Fruit fly (Drosophila melanogaster) whole organism, embryonic: ENCODE measurements around the gene Mrtf.

ENCODE experiments used
- Adf1 ChIP-seq: fragments of 200-800 bp; sonication (Bioruptor generic); IDR thresholded peaks from 2 replicates; pipeline ENCODE4 v1.3.6; 2022; ENCODE audit warnings: missing biosample characterization, missing genetic modification characterization
- C15 ChIP-seq: fragments of 200-800 bp; sonication (Bioruptor generic); IDR thresholded peaks from 3 replicates; pipeline ENCODE4 v1.3.6; 2022; ENCODE audit warnings: missing biosample characterization, missing genetic modification characterization
- CG10543 ChIP-seq: fragments of 200-800 bp; sonication (Bioruptor generic); optimal IDR thresholded peaks from 3 replicates; lab custom pipeline; 2017; ENCODE audit warnings: missing biosample characterization, mild to moderate bottlenecking, missing genetic modification characterization, moderate library complexity
- CG12104 ChIP-seq: fragments of 200-800 bp; sonication (Bioruptor generic); optimal IDR thresholded peaks from 3 replicates; lab custom pipeline; 2016; ENCODE audit warnings: missing biosample characterization, missing genetic modification characterization
- CG15601 ChIP-seq: fragments of 200-800 bp; sonication (Bioruptor generic); optimal IDR thresholded peaks from 3 replicates; lab custom pipeline; 2019; ENCODE audit warnings: missing biosample characterization, mild to moderate bottlenecking, missing genetic modification characterization, moderate library complexity
- CG17829 ChIP-seq: fragments of 200-800 bp; optimal IDR thresholded peaks from 2 replicates; lab custom pipeline; 2019; ENCODE audit warnings: missing biosample characterization, mild to moderate bottlenecking, missing genetic modification characterization, moderate library complexity
- CG17912 ChIP-seq: fragments of 200-800 bp; sonication (Bioruptor generic); optimal IDR thresholded peaks from 2 replicates; lab custom pipeline; 2018; ENCODE audit warnings: missing biosample characterization, mild to moderate bottlenecking, missing genetic modification characterization
- CG2678 ChIP-seq: fragments of 200-800 bp; sonication (Bioruptor generic); optimal IDR thresholded peaks from 3 replicates; lab custom pipeline; 2019; ENCODE audit warnings: missing biosample characterization, mild to moderate bottlenecking, missing genetic modification characterization, moderate library complexity
- CG3847 ChIP-seq: fragments of 200-800 bp; sonication (Bioruptor generic); IDR thresholded peaks from 2 replicates; pipeline ENCODE4 v1.3.6; 2022; ENCODE audit warnings: missing biosample characterization, missing genetic modification characterization
- CG4707 ChIP-seq: fragments of 200-800 bp; sonication (Bioruptor generic); optimal IDR thresholded peaks from 2 replicates; lab custom pipeline; 2018; ENCODE audit warnings: missing biosample characterization, mild to moderate bottlenecking, missing genetic modification characterization, moderate library complexity
- CG7745 ChIP-seq: fragments of 200-800 bp; sonication (Bioruptor generic); optimal IDR thresholded peaks from 2 replicates; lab custom pipeline; 2018; ENCODE audit warnings: missing biosample characterization, mild to moderate bottlenecking, missing genetic modification characterization, moderate library complexity
- CG8359 ChIP-seq: fragments of 200-800 bp; sonication (Bioruptor generic); optimal IDR thresholded peaks from 2 replicates; lab custom pipeline; 2017; ENCODE audit warnings: missing biosample characterization, mild to moderate bottlenecking, missing genetic modification characterization, borderline replicate concordance
- CG8478 ChIP-seq: fragments of >200 bp; optimal IDR thresholded peaks from 2 replicates; lab custom pipeline; 2018
- CG9609 ChIP-seq: fragments of 200-800 bp; sonication (Bioruptor generic); optimal IDR thresholded peaks from 3 replicates; lab custom pipeline; 2016; ENCODE audit warnings: missing biosample characterization, missing genetic modification characterization
- CG9727 ChIP-seq: fragments of 200-800 bp; sonication (Bioruptor generic); optimal IDR thresholded peaks from 3 replicates; lab custom pipeline; 2017; ENCODE audit warnings: missing biosample characterization, mild to moderate bottlenecking, missing genetic modification characterization
- Dad ChIP-seq: fragments of 200-800 bp; sonication (Bioruptor generic); optimal IDR thresholded peaks from 3 replicates; lab custom pipeline; 2016; ENCODE audit warnings: missing biosample characterization, missing genetic modification characterization
- Doc3 ChIP-seq: fragments of 200-800 bp; sonication (Bioruptor generic); IDR thresholded peaks from 3 replicates; pipeline ENCODE4 v1.3.6; 2022; ENCODE audit warnings: missing biosample characterization, missing genetic modification characterization; ENCODE audit not compliant: partially characterized antibody
- E2f1 ChIP-seq: fragments of 200-800 bp; sonication (Bioruptor generic); IDR thresholded peaks from 2 replicates; pipeline ENCODE4 v1.3.6; 2022; ENCODE audit warnings: missing biosample characterization, missing genetic modification characterization
- ERR ChIP-seq: fragments of 200-800 bp; sonication (Bioruptor generic); optimal IDR thresholded peaks from 2 replicates; lab custom pipeline; 2016; ENCODE audit warnings: missing biosample characterization, missing genetic modification characterization
- Elba2 ChIP-seq: fragments of 200-800 bp; sonication (Bioruptor generic); optimal IDR thresholded peaks from 3 replicates; lab custom pipeline; 2016; ENCODE audit warnings: missing biosample characterization, missing genetic modification characterization
- Fer2 ChIP-seq: fragments of 200-800 bp; sonication (Bioruptor generic); optimal IDR thresholded peaks from 2 replicates; lab custom pipeline; 2018; ENCODE audit warnings: missing biosample characterization, mild to moderate bottlenecking, missing genetic modification characterization, moderate library complexity
- HLHmδ ChIP-seq: fragments of 200-800 bp; sonication (Bioruptor generic); optimal IDR thresholded peaks from 2 replicates; lab custom pipeline; 2018; ENCODE audit warnings: missing biosample characterization, mild to moderate bottlenecking, missing genetic modification characterization, moderate library complexity
- Hr78 ChIP-seq, 2 experiments: fragments of 200-800 bp in 1 of 2; fragments of >200 bp in 1 of 2; sonication (Bioruptor generic) in 1 of 2; optimal IDR thresholded peaks; 2 replicates each; lab custom pipeline; 2017 to 2019; ENCODE audit warnings: missing biosample characterization in 2 of 2, missing genetic modification characterization in 2 of 2, mild to moderate bottlenecking in 1 of 2, moderate library complexity in 1 of 2
- Mrtf ChIP-seq: fragments of 200-800 bp; sonication (Bioruptor generic); IDR thresholded peaks from 3 replicates; pipeline ENCODE4 v1.3.6; 2022; ENCODE audit warnings: missing biosample characterization, missing genetic modification characterization
- NC2β ChIP-seq: fragments of 200-800 bp; sonication (Bioruptor generic); optimal IDR thresholded peaks from 2 replicates; lab custom pipeline; 2016; ENCODE audit warnings: missing biosample characterization, missing genetic modification characterization
- Sin3A ChIP-seq: fragments of >200 bp; optimal IDR thresholded peaks from 2 replicates; lab custom pipeline; 2018
- Xrp1 ChIP-seq: fragments of 200-800 bp; sonication (Bioruptor generic); IDR thresholded peaks from 2 replicates; pipeline ENCODE4 v1.3.6; 2022; ENCODE audit warnings: missing biosample characterization, missing genetic modification characterization
- abd-A ChIP-seq: fragments of 200-800 bp; sonication (Bioruptor generic); optimal IDR thresholded peaks from 3 replicates; lab custom pipeline; 2019; ENCODE audit warnings: missing biosample characterization, mild to moderate bottlenecking, missing genetic modification characterization, moderate library complexity
- cg ChIP-seq: fragments of 200-800 bp; sonication (Bioruptor generic); optimal IDR thresholded peaks from 3 replicates; lab custom pipeline; 2019; ENCODE audit warnings: missing biosample characterization, mild to moderate bottlenecking, missing genetic modification characterization, moderate library complexity
- danr ChIP-seq: fragments of 200-800 bp; sonication (Bioruptor generic); IDR thresholded peaks from 2 replicates; pipeline ENCODE4 v1.3.6; 2022; ENCODE audit warnings: missing biosample characterization, missing genetic modification characterization
- eyg ChIP-seq: fragments of 200-800 bp; sonication (Bioruptor generic); optimal IDR thresholded peaks from 3 replicates; lab custom pipeline; 2016; ENCODE audit warnings: missing biosample characterization, missing genetic modification characterization
- fu2 ChIP-seq: fragments of 200-800 bp; sonication (Bioruptor generic); optimal IDR thresholded peaks from 2 replicates; lab custom pipeline; 2016; ENCODE audit warnings: missing biosample characterization, missing genetic modification characterization
- grn ChIP-seq: fragments of 200-800 bp; sonication (Bioruptor generic); optimal IDR thresholded peaks from 3 replicates; lab custom pipeline; 2017; ENCODE audit warnings: missing biosample characterization, missing genetic modification characterization
- gsb ChIP-seq: fragments of 200-800 bp; sonication (Bioruptor generic); IDR thresholded peaks from 2 replicates; pipeline ENCODE4 v1.3.6; 2022; ENCODE audit warnings: missing biosample characterization, missing genetic modification characterization
- klu ChIP-seq: fragments of 200-800 bp; sonication (Bioruptor generic); IDR thresholded peaks from 2 replicates; pipeline ENCODE4 v1.3.6; 2022; ENCODE audit warnings: missing biosample characterization, missing genetic modification characterization
- kni ChIP-seq: fragments of 200-800 bp; sonication (Bioruptor generic); optimal IDR thresholded peaks from 3 replicates; lab custom pipeline; 2017; ENCODE audit warnings: mild to moderate bottlenecking, missing biosample characterization, missing genetic modification reagents, missing genetic modification characterization
- knrl ChIP-seq: fragments of 200-800 bp; sonication (Bioruptor generic); IDR thresholded peaks from 3 replicates; pipeline ENCODE4 v1.3.6; 2022; ENCODE audit warnings: missing biosample characterization, missing genetic modification characterization; ENCODE audit not compliant: partially characterized antibody
- oc ChIP-seq: fragments of 200-800 bp; sonication (Bioruptor generic); optimal IDR thresholded peaks from 2 replicates; lab custom pipeline; 2018; ENCODE audit warnings: missing biosample characterization, mild to moderate bottlenecking, missing genetic modification characterization, moderate library complexity
- org-1 ChIP-seq: fragments of 200-800 bp; sonication (Bioruptor generic); optimal IDR thresholded peaks from 2 replicates; lab custom pipeline; 2017; ENCODE audit warnings: missing biosample characterization, missing genetic modification characterization
- p53 ChIP-seq: fragments of 200-800 bp; sonication (Bioruptor generic); optimal IDR thresholded peaks from 2 replicates; lab custom pipeline; 2016; ENCODE audit warnings: missing biosample characterization, missing genetic modification characterization
- pita ChIP-seq: fragments of 200-800 bp; sonication (Bioruptor generic); optimal IDR thresholded peaks from 2 replicates; lab custom pipeline; 2017; ENCODE audit warnings: missing biosample characterization, mild to moderate bottlenecking, missing genetic modification characterization
- prd ChIP-seq, 3 experiments: fragments of >200 bp in 2 of 3; fragments of 200-800 bp in 1 of 3; sonication (Bioruptor generic) in 1 of 3; optimal IDR thresholded peaks in 2 of 3; IDR thresholded peaks in 1 of 3; 2 replicates in 2 of 3; 3 replicates in 1 of 3; pipeline versions ENCODE4 v1.3.6 to Lab custom; 2017 to 2022; ENCODE audit warnings: missing biosample characterization in 1 of 3, missing genetic modification characterization in 1 of 3
- psq ChIP-seq: fragments of 200-800 bp; sonication (Bioruptor generic); optimal IDR thresholded peaks from 2 replicates; lab custom pipeline; 2017; ENCODE audit warnings: missing biosample characterization, missing genetic modification characterization
- repo ChIP-seq: fragments of 200-800 bp; sonication (Bioruptor generic); optimal IDR thresholded peaks from 2 replicates; lab custom pipeline; 2016; ENCODE audit warnings: missing biosample characterization, missing genetic modification characterization
- row ChIP-seq: fragments of 200-800 bp; sonication (Bioruptor generic); IDR thresholded peaks from 3 replicates; pipeline ENCODE4 v1.3.6; 2022; ENCODE audit warnings: missing biosample characterization, missing genetic modification characterization
- schlank ChIP-seq: fragments of 200-800 bp; sonication (Bioruptor generic); optimal IDR thresholded peaks from 2 replicates; lab custom pipeline; 2018; ENCODE audit warnings: missing biosample characterization, mild to moderate bottlenecking, missing genetic modification characterization
- sisA ChIP-seq: fragments of 200-800 bp; sonication (Bioruptor generic); IDR thresholded peaks from 2 replicates; pipeline ENCODE4 v1.3.6; 2022; ENCODE audit warnings: missing biosample characterization, missing genetic modification characterization
- sna ChIP-seq: fragments of 200-800 bp; sonication (Bioruptor generic); IDR thresholded peaks from 2 replicates; pipeline ENCODE4 v1.3.6; 2022; ENCODE audit warnings: missing biosample characterization, missing genetic modification characterization; ENCODE audit not compliant: partially characterized antibody
- tin ChIP-seq: fragments of 200-800 bp; sonication (Bioruptor generic); optimal IDR thresholded peaks from 3 replicates; lab custom pipeline; 2016; ENCODE audit warnings: missing biosample characterization, missing genetic modification characterization
- toy ChIP-seq: fragments of 200-800 bp; sonication (Bioruptor generic); IDR thresholded peaks from 2 replicates; pipeline ENCODE4 v1.3.6; 2022; ENCODE audit warnings: missing biosample characterization, missing genetic modification characterization
- usp ChIP-seq: fragments of >200 bp; optimal IDR thresholded peaks from 2 replicates; lab custom pipeline; 2017; ENCODE audit warnings: missing biosample characterization, missing genetic modification characterization
- zfh2 ChIP-seq: fragments of 200-800 bp; sonication (Bioruptor generic); optimal IDR thresholded peaks from 2 replicates; lab custom pipeline; 2016; ENCODE audit warnings: missing biosample characterization, missing genetic modification characterization

Mrtf gene

DNA sequence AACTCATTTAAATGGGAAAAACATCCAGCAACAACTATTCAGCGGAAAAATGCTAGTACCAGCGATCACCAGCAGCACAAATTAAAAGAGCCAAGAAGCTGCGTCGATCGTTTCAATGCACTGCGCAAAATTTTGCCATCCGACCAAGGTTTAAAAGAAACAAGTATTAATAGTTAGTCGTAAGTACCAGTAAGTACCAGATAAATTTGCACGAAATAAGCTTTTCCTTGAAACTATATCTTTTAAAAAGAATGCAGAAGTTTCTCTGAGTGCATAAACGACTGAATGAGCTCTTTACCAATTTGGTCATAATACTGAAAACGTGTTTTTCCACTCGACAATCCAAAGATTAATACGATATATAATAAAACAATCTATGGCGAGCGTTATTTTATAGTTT, 33.1 kb downstream of the Mrtf start (continued):
- no peak for TF ChIP-seq abd-A
- TF ChIP-seq Sin3A (lab: Kevin White, UChicago): no peak
- no peak for TF ChIP-seq sna (GFP tag; lab: Robert Waterston, UW)
- peak; percentile 31 for TF ChIP-seq org-1
- peak; percentile 83 for TF ChIP-seq Mrtf (GFP tag; lab: Robert Waterston, UW)
- peak; percentile 54; the same call in 1 of the 2 replicates for TF ChIP-seq danr
- TF ChIP-seq zfh2 (GFP tag; lab: Kevin White, UChicago): peak; percentile 65
- TF ChIP-seq cg (GFP tag; lab: Kevin White, UChicago): no peak
- no peak for TF ChIP-seq kni (GFP tag; lab: Kevin White, UChicago)
- peak; percentile 45 for TF ChIP-seq Adf1 (GFP tag; lab: Robert Waterston, UW)
- TF ChIP-seq HLHmδ (GFP tag; lab: Kevin White, UChicago): no peak
- TF ChIP-seq prd (optimal IDR thresholded peaks at IDR 0.05; lab: Kevin White, UChicago): no peak
- TF ChIP-seq prd (GFP tag; IDR thresholded peaks at IDR 0.05; lab: Robert Waterston, UW): peak; percentile 76
- peak; percentile 65 for TF ChIP-seq Dad (GFP tag; lab: Kevin White, UChicago)
- TF ChIP-seq CG9727: peak; percentile 42
- no peak for TF ChIP-seq CG4707 (GFP tag; lab: Kevin White, UChicago)
- TF ChIP-seq p53 (GFP tag; lab: Kevin White, UChicago): no peak
- TF ChIP-seq CG8359: peak; percentile 13
- peak; percentile 73 for TF ChIP-seq CG2678 (tag; lab: Kevin White, UChicago)
- TF ChIP-seq CG10543 (GFP tag; lab: Kevin White, UChicago): no peak
- peak; percentile 55 for TF ChIP-seq schlank (tag; lab: Kevin White, UChicago)
- peak; percentile 68 for TF ChIP-seq klu (GFP tag; lab: Robert Waterston, UW)
- peak; percentile 57 for TF ChIP-seq NC2β
- no peak for TF ChIP-seq Doc3
- peak; percentile 74 for TF ChIP-seq sisA (GFP tag; lab: Robert Waterston, UW)
- peak; percentile 65 for TF ChIP-seq gsb (GFP tag; lab: Robert Waterston, UW)
- peak; percentile 78 for TF ChIP-seq fu2 (GFP tag; lab: Kevin White, UChicago)
- peak; percentile 37; the same call in 1 of the 2 replicates for TF ChIP-seq toy
- no peak for TF ChIP-seq CG7745 (tag; lab: Kevin White, UChicago)
- TF ChIP-seq CG8478: no peak
- no peak for TF ChIP-seq CG17912
- TF ChIP-seq CG3847 (GFP tag; lab: Robert Waterston, UW): peak; percentile 66
- peak; percentile 78 for TF ChIP-seq row (GFP tag; lab: Robert Waterston, UW)
- no peak for TF ChIP-seq psq (GFP tag; lab: Kevin White, UChicago)
- TF ChIP-seq C15 (GFP tag; lab: Robert Waterston, UW): no peak
- TF ChIP-seq usp: no peak
- TF ChIP-seq repo (GFP tag; lab: Kevin White, UChicago): peak; percentile 41
- TF ChIP-seq oc (tag; lab: Kevin White, UChicago): peak; percentile 20
- TF ChIP-seq CG9609 (GFP tag; lab: Kevin White, UChicago): peak; percentile 70
- TF ChIP-seq CG12104: peak; percentile 34
- peak; percentile 7 for TF ChIP-seq ERR (GFP tag; lab: Kevin White, UChicago)
- TF ChIP-seq knrl (GFP tag; lab: Robert Waterston, UW): no peak
- peak; percentile 75 for TF ChIP-seq Xrp1 (GFP tag; lab: Robert Waterston, UW)
- TF ChIP-seq tin: peak; percentile 62
- no peak for TF ChIP-seq pita (GFP tag; lab: Kevin White, UChicago)
- no peak for TF ChIP-seq CG15601 (tag; lab: Kevin White, UChicago)
- TF ChIP-seq Elba2: no peak
- TF ChIP-seq eyg (GFP tag; lab: Kevin White, UChicago): peak; percentile 24
- TF ChIP-seq E2f1 (GFP tag; lab: Robert Waterston, UW): peak; percentile 61
- peak; percentile 48 for TF ChIP-seq CG17829 (tag; lab: Kevin White, UChicago)
- TF ChIP-seq Hr78 (GFP tag; optimal IDR thresholded peaks at IDR 0.05; lab: Kevin White, UChicago): no peak
- no peak for TF ChIP-seq Fer2 (tag; lab: Kevin White, UChicago)
- TF ChIP-seq grn (GFP tag; lab: Kevin White, UChicago): no peak
